Worm (Caenorhabditis elegans): Measurements from ENCODE around the gene clc-5.

Gene clc-5

ce11 chrX:7445734-7446133 lies 12.4 kb downstream of the clc-5 start:
- TF ChIP-seq gei-17 (GFP tag; optimal IDR thresholded peaks at IDR 0.05): no peak
- TF ChIP-seq let-607 (tag; optimal IDR thresholded peaks at IDR 0.05): peak in 1 of 2 experiments; percentile 8
- no peak for TF ChIP-seq nhr-90 (tag; optimal IDR thresholded peaks at IDR 0.05)
- no peak for TF ChIP-seq akir-1 (GFP tag; optimal IDR thresholded peaks at IDR 0.05)
- TF ChIP-seq C17E4.6 (GFP tag; IDR thresholded peaks at IDR 0.05): no peak
- peak; percentile 85 for TF ChIP-seq nhr-80 (tag; optimal IDR thresholded peaks at IDR 0.05)
- no peak for TF ChIP-seq cebp-1 (GFP tag; IDR thresholded peaks at IDR 0.05)
- TF ChIP-seq cebp-1 (tag; optimal IDR thresholded peaks at IDR 0.05): peak; percentile 30
- TF ChIP-seq aptf-3 (GFP tag; IDR thresholded peaks at IDR 0.05): no peak
- peak; percentile 10 for TF ChIP-seq unc-62 (GFP tag; optimal IDR thresholded peaks at IDR 0.05)
- no peak for TF ChIP-seq B0336.3 (GFP tag; IDR thresholded peaks at IDR 0.05)
- no peak for TF ChIP-seq sea-2 (GFP tag; IDR thresholded peaks at IDR 0.05)

DNA sequence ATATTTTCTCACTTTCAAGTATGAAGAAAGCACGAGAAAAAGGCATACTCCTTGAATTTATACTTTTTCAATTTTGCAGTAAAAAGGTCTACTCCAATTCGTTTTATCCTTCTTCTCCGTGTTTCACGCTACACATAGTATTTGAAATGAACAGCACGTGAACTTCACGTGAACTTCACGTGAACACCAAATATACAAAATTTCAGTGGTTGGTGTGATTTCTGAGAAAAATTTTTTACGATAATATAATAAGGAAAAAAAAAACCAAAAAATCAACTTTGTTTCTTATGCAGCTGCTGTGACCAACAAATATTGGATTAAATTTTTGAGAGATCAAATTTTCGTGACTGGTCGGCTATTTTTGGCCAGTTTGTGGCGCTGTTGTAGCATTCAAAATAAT lies 13.1 kb downstream of the clc-5 start:
- TF ChIP-seq T26A5.8 (tag; optimal IDR thresholded peaks at IDR 0.05): no peak
- TF ChIP-seq bed-2 (GFP tag; IDR thresholded peaks at IDR 0.05): no peak
- no peak for TF ChIP-seq lsl-1 (GFP tag; optimal IDR thresholded peaks at IDR 0.05)
- no peak for TF ChIP-seq ceh-91 (GFP tag; IDR thresholded peaks at IDR 0.05)
- TF ChIP-seq F22D6.2 (tag; optimal IDR thresholded peaks at IDR 0.05): no peak
- TF ChIP-seq F49E8.2 (tag; optimal IDR thresholded peaks at IDR 0.05; ENCODE audit: insufficient read depth): no peak
- TF ChIP-seq nfya-1 (tag; optimal IDR thresholded peaks at IDR 0.05; ENCODE audit: borderline replicate concordance, insufficient read depth): no peak
- no peak for TF ChIP-seq K12H6.12 (tag; optimal IDR thresholded peaks at IDR 0.05)
- TF ChIP-seq let-607 (tag; optimal IDR thresholded peaks at IDR 0.05): no peak
- no peak for TF ChIP-seq ZK185.1 (tag; optimal IDR thresholded peaks at IDR 0.05; ENCODE audit: poor library complexity, severe bottlenecking)
- no peak for TF ChIP-seq nfyb-1 (GFP tag; IDR thresholded peaks at IDR 0.05)
- no peak for TF ChIP-seq fkh-3 (tag; optimal IDR thresholded peaks at IDR 0.05)
- TF ChIP-seq lin-54 (GFP tag; optimal IDR thresholded peaks at IDR 0.05): no peak

ce11 chrX:7447340-7447739 lies 14.0 kb downstream of the clc-5 start:
- no peak for TF ChIP-seq egrh-3 (GFP tag; IDR thresholded peaks at IDR 0.05)

- no peak for TF ChIP-seq dox-1 (GFP tag; IDR thresholded peaks at IDR 0.05)
Measured at ce11 chrX:7452606-7453005, 19.2 kb downstream of the clc-5 start.

DNA sequence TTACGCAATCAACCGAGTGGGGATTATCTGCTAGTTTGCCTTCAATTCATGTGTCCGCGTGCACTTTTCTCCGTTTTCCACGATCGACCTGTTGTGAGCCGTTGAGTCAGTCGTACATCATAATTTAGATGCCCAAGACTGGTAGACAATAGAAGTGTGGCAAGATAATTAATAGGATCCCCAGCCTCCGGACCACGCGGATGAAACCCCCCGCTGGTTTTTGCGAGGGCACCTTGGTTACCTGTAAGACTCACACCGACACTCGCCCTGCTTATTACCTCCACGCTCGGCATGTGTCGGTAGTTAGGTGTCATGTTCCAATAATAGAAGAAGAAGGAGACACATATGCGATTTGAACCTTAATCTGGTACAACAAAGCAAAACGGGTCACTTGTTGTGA lies 22.6 kb downstream of the clc-5 start:
- TF ChIP-seq snpc-1.3 (tag; optimal IDR thresholded peaks at IDR 0.05; ENCODE audit: insufficient read depth): no peak
- TF ChIP-seq xnd-1 (tag; optimal IDR thresholded peaks at IDR 0.05): no peak
- no peak for TF ChIP-seq tlf-1 (GFP tag; optimal IDR thresholded peaks at IDR 0.05)

- TF ChIP-seq let-526 (GFP tag; IDR thresholded peaks at IDR 0.05) (no peak), tbx-9 (tag; optimal IDR thresholded peaks at IDR 0.05; ENCODE audit: borderline replicate concordance) (no peak), mes-4 (tag; optimal IDR thresholded peaks at IDR 0.05) (no peak), egrh-3 (GFP tag; IDR thresholded peaks at IDR 0.05) (no peak), zim-3 (tag; optimal IDR thresholded peaks at IDR 0.05) (no peak), tbp1 (GFP tag; optimal IDR thresholded peaks at IDR 0.05) (no peak), ets-4 (GFP tag; optimal IDR thresholded peaks at IDR 0.05) (no peak), F22D6.2 (tag; optimal IDR thresholded peaks at IDR 0.05) (no peak)
Measured at ce11 chrX:7457154-7457674, 23.8 kb downstream of the clc-5 start.

Measured in whole organism, young adult.